Fruit fly (Drosophila melanogaster): ENCODE results near the gene vrs.

vrs gene

DNA sequence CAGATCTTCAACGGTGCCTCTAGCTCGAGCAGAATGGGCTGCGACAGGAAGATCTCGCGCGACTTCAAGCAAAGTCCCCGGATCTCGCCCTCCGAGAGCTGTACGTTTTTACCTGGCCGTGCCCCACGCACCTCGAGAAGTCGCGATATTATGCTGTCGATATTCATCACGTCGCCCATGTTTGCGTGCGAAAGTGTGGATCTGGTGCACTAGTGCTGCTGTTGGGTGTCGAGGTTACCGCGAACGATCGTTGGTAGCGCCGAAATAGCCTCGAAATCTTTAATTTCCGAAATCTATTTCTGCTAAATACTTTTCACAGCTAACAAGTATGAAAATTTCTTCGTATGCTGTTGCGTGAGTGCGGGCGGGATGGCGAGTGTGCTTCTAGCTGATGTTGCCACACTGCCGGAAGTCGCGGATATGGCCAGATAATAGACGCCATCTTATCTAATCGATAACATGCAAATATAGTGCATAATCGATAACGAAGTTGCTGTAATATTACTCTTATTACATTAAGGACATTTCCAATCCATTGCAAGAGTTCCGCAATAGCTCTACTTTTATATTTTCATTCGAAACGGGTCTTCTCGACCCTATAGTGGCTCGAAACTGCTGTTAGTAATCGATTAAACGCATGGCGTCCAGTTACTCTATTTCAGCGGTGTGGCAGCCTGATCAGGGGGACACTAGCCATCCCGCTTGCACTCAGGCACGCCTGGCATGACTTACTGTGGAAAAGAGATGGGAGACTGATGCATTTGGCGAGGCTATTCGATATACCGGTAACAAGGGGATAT, 21.7 kb upstream of the vrs start, which contains the start of gene Pp1-87B (continued):
- TF ChIP-seq CG32767 (GFP tag; IDR thresholded peaks at IDR 0.05) (no peak), CG9215 (GFP tag; IDR thresholded peaks at IDR 0.05) (0 out of 2 replicates have a peak, but pooled peaks have one; percentile 13), Atf-2 (GFP tag; optimal IDR thresholded peaks at IDR 0.05) (no peak), btn (GFP tag; optimal IDR thresholded peaks at IDR 0.05) (no peak), prd (optimal IDR thresholded peaks at IDR 0.05) (no peak), prd (GFP tag; IDR thresholded peaks at IDR 0.05) (peak; percentile 22; the same call in 1 of the 3 replicates), cad (GFP tag; optimal IDR thresholded peaks at IDR 0.05) (no peak), Six4 (GFP tag; optimal IDR thresholded peaks at IDR 0.05) (no peak), Mad (GFP tag; optimal IDR thresholded peaks at IDR 0.05) (no peak), Asciz (GFP tag; optimal IDR thresholded peaks at IDR 0.05) (no peak), bcd (GFP tag; optimal IDR thresholded peaks at IDR 0.05) (peak; percentile 15), Taf1 (GFP tag; IDR thresholded peaks at IDR 0.05) (no peak), Nf-YA (GFP tag; IDR thresholded peaks at IDR 0.05) (no peak), bigmax (GFP tag; optimal IDR thresholded peaks at IDR 0.05) (no peak), CG10979 (tag; optimal IDR thresholded peaks at IDR 0.05) (no peak), Hmr (GFP tag; optimal IDR thresholded peaks at IDR 0.05) (peak; percentile 32), CG3407 (GFP tag; optimal IDR thresholded peaks at IDR 0.05) (no peak), Lpt (GFP tag; optimal IDR thresholded peaks at IDR 0.05) (no peak), CG14667 (GFP tag; IDR thresholded peaks at IDR 0.05) (no peak), CG7928 (GFP tag; optimal IDR thresholded peaks at IDR 0.05) (no peak), CG34224 (GFP tag; IDR thresholded peaks at IDR 0.05; ENCODE audit: partially characterized antibody) (no peak), Camta (GFP tag; optimal IDR thresholded peaks at IDR 0.05) (peak; percentile 13), fru (optimal IDR thresholded peaks at IDR 0.05) (no peak), CG12769 (tag; optimal IDR thresholded peaks at IDR 0.05) (no peak), dysf (GFP tag; IDR thresholded peaks at IDR 0.05) (0 out of 3 replicates have a peak, but pooled peaks have one; percentile 7), luna (GFP tag; optimal IDR thresholded peaks at IDR 0.05) (no peak), Tbp (GFP tag; optimal IDR thresholded peaks at IDR 0.05) (peak; percentile 21), pb (GFP tag; optimal IDR thresholded peaks at IDR 0.05) (no peak), lbe (GFP tag; optimal IDR thresholded peaks at IDR 0.05) (no peak), CG11723 (GFP tag; optimal IDR thresholded peaks at IDR 0.05) (no peak), bbx (GFP tag; IDR thresholded peaks at IDR 0.05; ENCODE audit: partially characterized antibody) (no peak), Nf-YB (GFP tag; optimal IDR thresholded peaks at IDR 0.05) (peak; percentile 13), Med (GFP tag) (peak; percentile 76), ara (GFP tag; IDR thresholded peaks at IDR 0.05) (no peak), nom (GFP tag; optimal IDR thresholded peaks at IDR 0.05) (no peak), NfI (GFP tag; optimal IDR thresholded peaks at IDR 0.05) (no peak), H2.0 (GFP tag; IDR thresholded peaks at IDR 0.05) (no peak), gfzf (GFP tag; optimal IDR thresholded peaks at IDR 0.05) (peak; percentile 17), CG8478 (optimal IDR thresholded peaks at IDR 0.05) (peak; percentile 97), stwl (tag; optimal IDR thresholded peaks at IDR 0.05) (peak; percentile 46), CG12219 (GFP tag; optimal IDR thresholded peaks at IDR 0.05) (no peak), CG7372 (GFP tag; IDR thresholded peaks at IDR 0.05) (no peak), eyg (GFP tag; optimal IDR thresholded peaks at IDR 0.05) (no peak), her (GFP tag; optimal IDR thresholded peaks at IDR 0.05) (no peak), sisA (GFP tag; IDR thresholded peaks at IDR 0.05) (no peak), Atf3 (GFP tag; optimal IDR thresholded peaks at IDR 0.05) (no peak), Bdp1 (GFP tag; optimal IDR thresholded peaks at IDR 0.05) (no peak), Dad (GFP tag; optimal IDR thresholded peaks at IDR 0.05) (no peak), psq (GFP tag; optimal IDR thresholded peaks at IDR 0.05) (no peak), sima (GFP tag; optimal IDR thresholded peaks at IDR 0.05) (no peak), CG6689 (GFP tag; IDR thresholded peaks at IDR 0.05) (no peak), CG15601 (tag; optimal IDR thresholded peaks at IDR 0.05) (no peak)
